Worm (Caenorhabditis elegans): Measurements from ENCODE around the gene C17C3.9.

ce11 chrII:5531855-5532328 lies at the start of gene C17C3.9:
- TF ChIP-seq dao-5 (tag; optimal IDR thresholded peaks at IDR 0.05) (no peak), W03F9.2 (tag; optimal IDR thresholded peaks at IDR 0.05) (no peak), him-1 (tag; optimal IDR thresholded peaks at IDR 0.05) (no peak)

Measured in whole organism, L4/young adult.